Fruit fly (Drosophila melanogaster): ENCODE data around the gene Rga.

Rga gene

DNA sequence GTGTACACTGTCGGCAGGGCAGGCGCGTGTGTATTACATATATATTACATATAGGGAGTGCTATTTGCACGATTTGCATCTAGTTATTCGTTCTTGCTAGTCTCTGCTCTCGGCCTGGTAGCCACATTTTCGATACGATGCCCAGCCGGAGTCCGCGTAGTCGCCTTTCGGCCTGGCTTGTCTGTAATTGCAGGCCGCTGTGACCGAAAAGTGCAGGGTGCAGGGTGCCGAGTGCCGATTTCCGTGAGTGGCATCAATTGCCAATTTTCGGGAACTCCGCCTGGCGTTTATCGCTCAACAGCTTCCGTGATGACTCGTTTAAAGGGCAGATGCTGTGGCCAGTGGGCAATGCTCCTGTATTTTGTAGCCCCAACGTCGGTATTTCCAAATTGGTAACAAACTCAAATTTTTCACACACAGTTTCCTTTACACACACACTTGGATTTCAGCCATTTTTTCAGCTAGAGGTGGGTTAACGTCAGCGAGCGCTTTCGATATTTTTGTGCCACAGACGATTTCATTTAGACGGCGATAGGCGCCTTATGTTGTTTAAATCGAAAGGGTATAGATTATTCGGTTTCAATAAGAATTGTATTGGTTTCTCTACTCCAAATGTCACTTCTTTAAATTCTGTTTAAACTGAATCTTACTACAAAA is 24.9 kb downstream of the Rga start, which contains the start of gene CG2926 (continued):
- TF ChIP-seq Hey (tag; optimal IDR thresholded peaks at IDR 0.05) = no peak
- TF ChIP-seq Xbp1 (GFP tag; optimal IDR thresholded peaks at IDR 0.05) = no peak
- peak; percentile 40 for TF ChIP-seq CG9437 (GFP tag; optimal IDR thresholded peaks at IDR 0.05)
- peak; percentile 71 for TF ChIP-seq pzg (GFP tag; optimal IDR thresholded peaks at IDR 0.05)
- no peak for TF ChIP-seq Sry-β (GFP tag; optimal IDR thresholded peaks at IDR 0.05)
- no peak for TF ChIP-seq B-H1 (GFP tag; IDR thresholded peaks at IDR 0.05)
- no peak for TF ChIP-seq Oli (tag; optimal IDR thresholded peaks at IDR 0.05)
- no peak for TF ChIP-seq CG2199 (GFP tag; IDR thresholded peaks at IDR 0.05)
- no peak for TF ChIP-seq Asciz (GFP tag; optimal IDR thresholded peaks at IDR 0.05)
- TF ChIP-seq row (GFP tag; IDR thresholded peaks at IDR 0.05) = peak; percentile 90
- TF ChIP-seq ab (GFP tag; optimal IDR thresholded peaks at IDR 0.05) = no peak
- TF ChIP-seq Spps (tag; optimal IDR thresholded peaks at IDR 0.05) = no peak
- TF ChIP-seq prd (optimal IDR thresholded peaks at IDR 0.05) = no peak
- TF ChIP-seq prd (GFP tag; IDR thresholded peaks at IDR 0.05) = peak; percentile 31; the same call in 1 of the 3 replicates
- no peak for TF ChIP-seq CG1647 (GFP tag; optimal IDR thresholded peaks at IDR 0.05)
- TF ChIP-seq lab (GFP tag; optimal IDR thresholded peaks at IDR 0.05) = no peak
- no peak for TF ChIP-seq CG4820 (GFP tag; optimal IDR thresholded peaks at IDR 0.05)
- no peak for TF ChIP-seq sima (GFP tag; optimal IDR thresholded peaks at IDR 0.05)
- TF ChIP-seq CG32767 (GFP tag; IDR thresholded peaks at IDR 0.05) = peak; percentile 57; the same call in 1 of the 2 replicates
- TF ChIP-seq CG4404 (GFP tag; IDR thresholded peaks at IDR 0.05) = no peak
- no peak for TF ChIP-seq tap (tag; optimal IDR thresholded peaks at IDR 0.05)
- TF ChIP-seq bab2 (GFP tag; optimal IDR thresholded peaks at IDR 0.05) = no peak
- no peak for TF ChIP-seq ro (GFP tag; IDR thresholded peaks at IDR 0.05)
- TF ChIP-seq CG32532 (GFP tag; IDR thresholded peaks at IDR 0.05) = peak; percentile 64
- peak in 1 of 2 experiments; percentile 51 for TF ChIP-seq chif (GFP tag; optimal IDR thresholded peaks at IDR 0.05)
- TF ChIP-seq CG13894 (tag; optimal IDR thresholded peaks at IDR 0.05) = no peak
- TF ChIP-seq p53 (GFP tag; optimal IDR thresholded peaks at IDR 0.05) = no peak
- peak; percentile 75; the same call in 2 of the 4 replicates for TF ChIP-seq Gug (GFP tag; IDR thresholded peaks at IDR 0.05)
- no peak for TF ChIP-seq Dip3 (GFP tag; optimal IDR thresholded peaks at IDR 0.05)
- TF ChIP-seq bsh (GFP tag; optimal IDR thresholded peaks at IDR 0.05) = no peak
- TF ChIP-seq ci (GFP tag; IDR thresholded peaks at IDR 0.05) = 0 out of 3 replicates have a peak, but pooled peaks have one; percentile 6
- no peak for TF ChIP-seq CG4707 (GFP tag; optimal IDR thresholded peaks at IDR 0.05)
- no peak for TF ChIP-seq bigmax (GFP tag; optimal IDR thresholded peaks at IDR 0.05)
- TF ChIP-seq CG10979 (tag; optimal IDR thresholded peaks at IDR 0.05) = no peak
- TF ChIP-seq pita (GFP tag; optimal IDR thresholded peaks at IDR 0.05) = no peak
- no peak for TF ChIP-seq Atf3 (GFP tag; optimal IDR thresholded peaks at IDR 0.05)
- no peak for TF ChIP-seq Ravus (GFP tag; IDR thresholded peaks at IDR 0.05)
- TF ChIP-seq Dfd (GFP tag; optimal IDR thresholded peaks at IDR 0.05) = no peak
- no peak for TF ChIP-seq Rx (GFP tag; IDR thresholded peaks at IDR 0.05)
- TF ChIP-seq CG30431 (GFP tag; optimal IDR thresholded peaks at IDR 0.05) = no peak
- no peak for TF ChIP-seq Drgx (GFP tag; IDR thresholded peaks at IDR 0.05)
- no peak for TF ChIP-seq fd3F (GFP tag; optimal IDR thresholded peaks at IDR 0.05)
- no peak for TF ChIP-seq Fer1 (GFP tag; optimal IDR thresholded peaks at IDR 0.05)
- TF ChIP-seq CG16863 (GFP tag; optimal IDR thresholded peaks at IDR 0.05) = no peak
- no peak for TF ChIP-seq CG13775 (GFP tag; optimal IDR thresholded peaks at IDR 0.05)
- peak; percentile 15 for TF ChIP-seq CG34376 (GFP tag; optimal IDR thresholded peaks at IDR 0.05)
- TF ChIP-seq CG42726 (GFP tag; IDR thresholded peaks at IDR 0.05; ENCODE audit: partially characterized antibody) = peak; percentile 88
- no peak for TF ChIP-seq peb (GFP tag; IDR thresholded peaks at IDR 0.05)
- TF ChIP-seq dpn (GFP tag; optimal IDR thresholded peaks at IDR 0.05) = peak in 1 of 2 experiments; percentile 25
- TF ChIP-seq CG4282 (GFP tag; optimal IDR thresholded peaks at IDR 0.05) = peak; percentile 15
- peak; percentile 26; the same call in 1 of the 2 replicates for TF ChIP-seq CG11247 (GFP tag; IDR thresholded peaks at IDR 0.05)

All from whole organism, embryonic.